Fruit fly (Drosophila melanogaster) whole organism, embryonic: ENCODE results near the gene Agxt.
A peak's percentile ranks its signal among the peaks of the same experiment; 100 is the strongest.

Experiments used
- Atf6 ChIP-seq: fragments of 200-800 bp; sonication (Bioruptor generic); IDR thresholded peaks from 2 replicates; pipeline ENCODE4 v1.3.6; 2022; ENCODE audit warnings: missing biosample characterization, missing genetic modification characterization
- CG12219 ChIP-seq: fragments of 200-800 bp; sonication (Bioruptor generic); optimal IDR thresholded peaks from 3 replicates; lab custom pipeline; 2018; ENCODE audit warnings: missing biosample characterization, mild to moderate bottlenecking, missing genetic modification characterization
- CG16779 ChIP-seq: fragments of 200-800 bp; sonication (Bioruptor generic); IDR thresholded peaks from 2 replicates; pipeline ENCODE4 v1.3.6; 2022; ENCODE audit warnings: missing biosample characterization, missing genetic modification characterization
- CG16815 ChIP-seq: fragments of 200-800 bp; sonication (Bioruptor generic); optimal IDR thresholded peaks from 3 replicates; lab custom pipeline; 2017; ENCODE audit warnings: missing biosample characterization, mild to moderate bottlenecking, missing genetic modification characterization
- CG17802 ChIP-seq: fragments of 200-800 bp; sonication (Bioruptor generic); optimal IDR thresholded peaks from 2 replicates; lab custom pipeline; 2018; ENCODE audit warnings: missing biosample characterization, mild to moderate bottlenecking, missing genetic modification characterization, moderate library complexity
- CG17829 ChIP-seq: fragments of 200-800 bp; optimal IDR thresholded peaks from 2 replicates; lab custom pipeline; 2019; ENCODE audit warnings: missing biosample characterization, mild to moderate bottlenecking, missing genetic modification characterization, moderate library complexity
- CG18011 ChIP-seq: fragments of 200-800 bp; sonication (Bioruptor generic); optimal IDR thresholded peaks from 2 replicates; lab custom pipeline; 2017; ENCODE audit warnings: missing biosample characterization, missing genetic modification characterization, mild to moderate bottlenecking, moderate library complexity, missing genotype
- CG2202 ChIP-seq: fragments of 200-800 bp; sonication (Bioruptor generic); optimal IDR thresholded peaks from 2 replicates; lab custom pipeline; 2018; ENCODE audit warnings: missing biosample characterization, mild to moderate bottlenecking, missing genetic modification characterization
- CG32532 ChIP-seq: fragments of 200-800 bp; sonication (Bioruptor generic); IDR thresholded peaks from 2 replicates; pipeline ENCODE4 v1.3.6; 2022; ENCODE audit warnings: missing biosample characterization, missing genetic modification characterization
- CG32767 ChIP-seq: fragments of 200-800 bp; sonication (Bioruptor generic); IDR thresholded peaks from 2 replicates; pipeline ENCODE4 v1.3.6; 2022; ENCODE audit warnings: missing biosample characterization, missing genetic modification characterization
- CG4404 ChIP-seq: fragments of 200-800 bp; sonication (Bioruptor generic); IDR thresholded peaks from 2 replicates; pipeline ENCODE4 v1.3.6; 2022; ENCODE audit warnings: missing biosample characterization, missing genetic modification characterization
- CG6272 ChIP-seq: fragments of 200-800 bp; sonication (Bioruptor generic); IDR thresholded peaks from 2 replicates; pipeline ENCODE4 v1.3.6; 2022; ENCODE audit warnings: missing biosample characterization, missing genetic modification characterization
- CG6683 ChIP-seq: fragments of 200-800 bp; sonication (Bioruptor generic); optimal IDR thresholded peaks from 2 replicates; lab custom pipeline; 2017; ENCODE audit warnings: missing biosample characterization, mild to moderate bottlenecking, missing genetic modification characterization, missing genetic modification reagents
- CG6813 ChIP-seq: fragments of 200-800 bp; sonication (Bioruptor generic); optimal IDR thresholded peaks from 2 replicates; lab custom pipeline; 2017; ENCODE audit warnings: missing biosample characterization, missing genetic modification characterization, mild to moderate bottlenecking, moderate library complexity, missing genetic modification reagents
- CG7963 ChIP-seq: fragments of 200-800 bp; sonication (Bioruptor generic); IDR thresholded peaks from 3 replicates; pipeline ENCODE4 v1.3.6; 2022; ENCODE audit warnings: missing biosample characterization, missing genetic modification characterization; ENCODE audit not compliant: partially characterized antibody
- CG7987 ChIP-seq: fragments of 200-800 bp; sonication (Bioruptor generic); optimal IDR thresholded peaks from 2 replicates; lab custom pipeline; 2018; ENCODE audit warnings: missing biosample characterization, mild to moderate bottlenecking, missing genetic modification characterization, moderate library complexity
- CG9215 ChIP-seq: fragments of 200-800 bp; sonication (Bioruptor generic); IDR thresholded peaks from 2 replicates; pipeline ENCODE4 v1.3.6; 2022; ENCODE audit warnings: missing biosample characterization, missing genetic modification characterization
- D ChIP-seq, 2 experiments: fragments of 200-800 bp in 1 of 2; fragments of >200 bp in 1 of 2; sonication (Bioruptor generic) in 1 of 2; optimal IDR thresholded peaks; 2 replicates in 1 of 2; 3 replicates in 1 of 2; lab custom pipeline; 2017; ENCODE audit warnings: mild to moderate bottlenecking in 1 of 2, missing biosample characterization in 1 of 2, missing genetic modification characterization in 1 of 2, missing genetic modification reagents in 1 of 2
- Fer2 ChIP-seq: fragments of 200-800 bp; sonication (Bioruptor generic); optimal IDR thresholded peaks from 2 replicates; lab custom pipeline; 2018; ENCODE audit warnings: missing biosample characterization, mild to moderate bottlenecking, missing genetic modification characterization, moderate library complexity
- HmgD ChIP-seq: fragments of 200-800 bp; sonication (Bioruptor generic); optimal IDR thresholded peaks from 3 replicates; lab custom pipeline; 2016; ENCODE audit warnings: missing biosample characterization, missing genetic modification characterization
- Hmr ChIP-seq: fragments of 200-800 bp; sonication (Bioruptor generic); optimal IDR thresholded peaks from 3 replicates; lab custom pipeline; 2017; ENCODE audit warnings: mild to moderate bottlenecking, missing biosample characterization, missing genetic modification reagents, missing genetic modification characterization
- Lhr ChIP-seq: fragments of 200-800 bp; sonication (Bioruptor generic); optimal IDR thresholded peaks from 3 replicates; lab custom pipeline; 2017; ENCODE audit warnings: mild to moderate bottlenecking, missing biosample characterization, missing genetic modification reagents, missing genetic modification characterization
- MESR4 ChIP-seq: fragments of 200-800 bp; sonication (Bioruptor generic); optimal IDR thresholded peaks from 2 replicates; lab custom pipeline; 2018; ENCODE audit warnings: missing biosample characterization, mild to moderate bottlenecking, missing genetic modification characterization, moderate library complexity
- NK7.1 ChIP-seq: fragments of 200-800 bp; sonication (Bioruptor generic); optimal IDR thresholded peaks from 3 replicates; lab custom pipeline; 2016; ENCODE audit warnings: missing biosample characterization, missing genetic modification characterization
- Side ChIP-seq: fragments of 200-800 bp; sonication (Bioruptor generic); optimal IDR thresholded peaks from 2 replicates; lab custom pipeline; 2016; ENCODE audit warnings: missing biosample characterization, missing genetic modification characterization
- Stat92E ChIP-seq, 3 experiments: fragments of >200 bp in 2 of 3; fragments of 200-800 bp in 1 of 3; sonication (Bioruptor generic) in 1 of 3; optimal IDR thresholded peaks; 2 replicates each; lab custom pipeline; 2017 to 2019; ENCODE audit warnings: missing biosample characterization in 3 of 3, missing genetic modification characterization in 3 of 3, mild to moderate bottlenecking in 1 of 3, moderate library complexity in 1 of 3
- amos ChIP-seq: fragments of 200-800 bp; sonication (Bioruptor generic); IDR thresholded peaks from 2 replicates; pipeline ENCODE4 v1.3.6; 2022; ENCODE audit warnings: missing biosample characterization, missing genetic modification characterization; ENCODE audit not compliant: partially characterized antibody
- chinmo ChIP-seq: fragments of 200-800 bp; sonication (Bioruptor generic); IDR thresholded peaks from 4 replicates; pipeline ENCODE4 v1.3.6; 2022; ENCODE audit warnings: missing biosample characterization, missing genetic modification characterization; ENCODE audit not compliant: partially characterized antibody
- ci ChIP-seq: fragments of 200-800 bp; sonication (Bioruptor generic); IDR thresholded peaks from 3 replicates; pipeline ENCODE4 v1.3.6; 2022; ENCODE audit warnings: missing biosample characterization, missing genetic modification characterization
- danr ChIP-seq: fragments of 200-800 bp; sonication (Bioruptor generic); IDR thresholded peaks from 2 replicates; pipeline ENCODE4 v1.3.6; 2022; ENCODE audit warnings: missing biosample characterization, missing genetic modification characterization
- dm ChIP-seq: fragments of 200-800 bp; sonication (Bioruptor generic); optimal IDR thresholded peaks from 3 replicates; lab custom pipeline; 2016; ENCODE audit warnings: missing biosample characterization, missing genetic modification characterization
- dmrt11E ChIP-seq: fragments of 200-800 bp; sonication (Bioruptor generic); optimal IDR thresholded peaks from 3 replicates; lab custom pipeline; 2018; ENCODE audit warnings: missing biosample characterization, mild to moderate bottlenecking, missing genetic modification characterization, moderate library complexity
- dmrt99B ChIP-seq: fragments of 200-800 bp; sonication (Bioruptor generic); optimal IDR thresholded peaks from 2 replicates; lab custom pipeline; 2018; ENCODE audit warnings: missing biosample characterization, mild to moderate bottlenecking, missing genetic modification characterization, moderate library complexity
- dysf ChIP-seq: fragments of 200-800 bp; sonication (Bioruptor generic); IDR thresholded peaks from 3 replicates; pipeline ENCODE4 v1.3.6; 2022; ENCODE audit warnings: missing biosample characterization, missing genetic modification characterization
- ftz-f1 ChIP-seq: fragments of 200-800 bp; sonication (Bioruptor generic); optimal IDR thresholded peaks from 2 replicates; lab custom pipeline; 2016; ENCODE audit warnings: missing biosample characterization, missing genetic modification characterization
- gt ChIP-seq: fragments of 200-800 bp; sonication (Bioruptor generic); IDR thresholded peaks from 2 replicates; pipeline ENCODE4 v1.3.6; 2022; ENCODE audit warnings: missing biosample characterization, missing genetic modification characterization
- h ChIP-seq: fragments of >200 bp; optimal IDR thresholded peaks from 2 replicates; lab custom pipeline; 2017
- knrl ChIP-seq: fragments of 200-800 bp; sonication (Bioruptor generic); IDR thresholded peaks from 3 replicates; pipeline ENCODE4 v1.3.6; 2022; ENCODE audit warnings: missing biosample characterization, missing genetic modification characterization; ENCODE audit not compliant: partially characterized antibody
- mam ChIP-seq: fragments of 200-800 bp; sonication (Bioruptor generic); optimal IDR thresholded peaks from 3 replicates; lab custom pipeline; 2016; ENCODE audit warnings: missing biosample characterization, missing genetic modification characterization
- mirr ChIP-seq: fragments of 200-800 bp; sonication (Bioruptor generic); optimal IDR thresholded peaks from 3 replicates; lab custom pipeline; 2018; ENCODE audit warnings: missing biosample characterization, mild to moderate bottlenecking, missing genetic modification characterization
- oc ChIP-seq: fragments of 200-800 bp; sonication (Bioruptor generic); optimal IDR thresholded peaks from 2 replicates; lab custom pipeline; 2018; ENCODE audit warnings: missing biosample characterization, mild to moderate bottlenecking, missing genetic modification characterization, moderate library complexity
- peb ChIP-seq: fragments of 200-800 bp; sonication (Bioruptor generic); IDR thresholded peaks from 2 replicates; pipeline ENCODE4 v1.3.6; 2022; ENCODE audit warnings: missing biosample characterization, missing genetic modification characterization
- sd ChIP-seq: fragments of 200-800 bp; sonication (Bioruptor generic); optimal IDR thresholded peaks from 3 replicates; lab custom pipeline; 2018; ENCODE audit warnings: missing biosample characterization, mild to moderate bottlenecking, missing genetic modification characterization, moderate library complexity
- sisA ChIP-seq: fragments of 200-800 bp; sonication (Bioruptor generic); IDR thresholded peaks from 2 replicates; pipeline ENCODE4 v1.3.6; 2022; ENCODE audit warnings: missing biosample characterization, missing genetic modification characterization
- vfl ChIP-seq: fragments of 200-800 bp; sonication (Bioruptor generic); optimal IDR thresholded peaks from 2 replicates; lab custom pipeline; 2016; ENCODE audit warnings: missing biosample characterization, missing genetic modification characterization

Agxt gene

DNA sequence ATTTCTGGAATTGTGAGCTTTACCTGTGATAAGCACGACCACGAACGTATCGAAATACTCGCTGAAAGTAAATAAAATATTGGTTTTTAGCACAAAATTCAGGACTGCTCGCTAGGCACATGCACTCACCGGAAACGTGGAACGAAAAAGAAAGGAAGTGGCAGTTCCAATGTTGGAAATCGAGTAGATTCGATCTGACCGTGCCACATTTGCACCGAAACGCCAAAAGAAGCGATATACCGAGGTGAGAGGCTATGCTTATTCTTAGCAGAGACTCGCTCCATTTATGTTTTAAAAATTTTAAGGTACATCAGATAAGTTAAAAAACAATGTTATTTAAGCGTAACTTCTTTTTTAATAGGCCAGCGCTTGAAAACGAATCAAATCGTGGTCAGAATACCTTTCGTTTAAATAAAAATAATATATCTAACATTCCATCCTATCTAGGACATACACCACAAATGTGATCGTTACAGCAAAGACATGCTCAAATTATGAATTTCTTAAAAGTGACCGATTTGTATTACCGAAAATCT is 4.4 kb downstream of the Agxt start, which contains the start of gene RpL7A (continued):
- TF ChIP-seq CG16815 (GFP tag; lab: Kevin White, UChicago) (peak; percentile 42), CG2202 (peak; percentile 65), CG17802 (peak; percentile 48), sd (tag; lab: Kevin White, UChicago) (no peak), D (optimal IDR thresholded peaks at IDR 0.05; lab: Kevin White, UChicago) (no peak), D (GFP tag; optimal IDR thresholded peaks at IDR 0.05; lab: Kevin White, UChicago) (peak; percentile 51), HmgD (GFP tag; lab: Kevin White, UChicago) (peak; percentile 19), gt (GFP tag; lab: Robert Waterston, UW) (0 out of 2 replicates have a peak, but pooled peaks have one; percentile 22), CG32767 (GFP tag; lab: Robert Waterston, UW) (0 out of 2 replicates have a peak, but pooled peaks have one; percentile 31), Hmr (GFP tag; lab: Kevin White, UChicago) (peak; percentile 87), CG12219 (GFP tag; lab: Kevin White, UChicago) (peak; percentile 71), CG7963 (GFP tag; lab: Robert Waterston, UW) (no peak), CG16779 (GFP tag; lab: Robert Waterston, UW) (peak; percentile 67), dm (GFP tag; lab: Kevin White, UChicago) (peak; percentile 64), peb (GFP tag; lab: Robert Waterston, UW) (no peak), Lhr (GFP tag; lab: Kevin White, UChicago) (peak; percentile 76), dysf (peak; percentile 54; the same call in 2 of the 3 replicates), ci (GFP tag; lab: Robert Waterston, UW) (peak; percentile 94), dmrt11E (tag; lab: Kevin White, UChicago) (peak; percentile 34), CG32532 (GFP tag; lab: Robert Waterston, UW) (peak; percentile 72), CG9215 (GFP tag; lab: Robert Waterston, UW) (peak; percentile 25), CG7987 (GFP tag; lab: Kevin White, UChicago) (peak; percentile 89), CG6272 (GFP tag; lab: Robert Waterston, UW) (no peak), amos (no peak; the same call in 1 of the 2 replicates), knrl (GFP tag; lab: Robert Waterston, UW) (peak; percentile 35; the same call in 1 of the 3 replicates), mam (GFP tag; lab: Kevin White, UChicago) (peak; percentile 17), Fer2 (no peak), Side (GFP tag; lab: Kevin White, UChicago) (peak; percentile 66), mirr (peak; percentile 81), NK7.1 (GFP tag; lab: Kevin White, UChicago) (peak; percentile 57), CG6813 (peak; percentile 51), sisA (GFP tag; lab: Robert Waterston, UW) (peak; percentile 35; the same call in 1 of the 2 replicates), CG18011 (GFP tag; lab: Kevin White, UChicago) (peak; percentile 46), h (no peak), ftz-f1 (GFP tag; lab: Kevin White, UChicago) (no peak), Stat92E (GFP tag; optimal IDR thresholded peaks at IDR 0.05; lab: Kevin White, UChicago) (peak in 1 of 3 experiments; percentile 19), Atf6 (peak; percentile 46; the same call in 1 of the 2 replicates), CG17829 (peak; percentile 23), danr (GFP tag; lab: Robert Waterston, UW) (no peak), vfl (GFP tag; lab: Kevin White, UChicago) (no peak), chinmo (GFP tag; lab: Robert Waterston, UW) (no peak), MESR4 (GFP tag; lab: Kevin White, UChicago) (peak; percentile 90), CG4404 (GFP tag; lab: Robert Waterston, UW) (no peak; the same call in 1 of the 2 replicates), CG6683 (peak; percentile 46), oc (tag; lab: Kevin White, UChicago) (no peak), dmrt99B (tag; lab: Kevin White, UChicago) (peak; percentile 43)
- TF ChIP-seq, all 482 proteins: peak for 305
